Fruit fly (Drosophila melanogaster) whole organism, embryonic: Measurements from ENCODE around the gene Npc2f.

ENCODE experiments used
- ATbp ChIP-seq: fragments of 200-800 bp; sonication (Bioruptor generic); optimal IDR thresholded peaks from 2 replicates; lab custom pipeline; 2017; ENCODE audit warnings: missing biosample characterization, mild to moderate bottlenecking, missing genetic modification characterization, missing genetic modification reagents
- Asciz ChIP-seq: fragments of 200-800 bp; sonication (Bioruptor generic); optimal IDR thresholded peaks from 2 replicates; lab custom pipeline; 2017; ENCODE audit warnings: missing biosample characterization, mild to moderate bottlenecking, missing genetic modification characterization, missing genetic modification reagents
- C15 ChIP-seq: fragments of 200-800 bp; sonication (Bioruptor generic); IDR thresholded peaks from 3 replicates; pipeline ENCODE4 v1.3.6; 2022; ENCODE audit warnings: missing biosample characterization, missing genetic modification characterization
- CG10274 ChIP-seq: fragments of 200-800 bp; sonication (Bioruptor generic); optimal IDR thresholded peaks from 3 replicates; lab custom pipeline; 2017; ENCODE audit warnings: missing biosample characterization, mild to moderate bottlenecking, missing genetic modification characterization
- CG10979 ChIP-seq: fragments of 200-800 bp; sonication (Bioruptor generic); optimal IDR thresholded peaks from 2 replicates; lab custom pipeline; 2018; ENCODE audit warnings: missing biosample characterization, mild to moderate bottlenecking, missing genetic modification characterization, moderate library complexity
- CG12071 ChIP-seq: fragments of 200-800 bp; sonication (Bioruptor generic); optimal IDR thresholded peaks from 3 replicates; lab custom pipeline; 2018; ENCODE audit warnings: missing biosample characterization, mild to moderate bottlenecking, missing genetic modification characterization
- CG13287 ChIP-seq: fragments of 200-800 bp; sonication (Bioruptor generic); IDR thresholded peaks from 2 replicates; pipeline ENCODE4 v1.3.6; 2022; ENCODE audit warnings: missing biosample characterization, missing genetic modification characterization; ENCODE audit not compliant: partially characterized antibody
- CG13424 ChIP-seq: fragments of 200-800 bp; sonication (Bioruptor generic); optimal IDR thresholded peaks from 2 replicates; lab custom pipeline; 2019; ENCODE audit warnings: missing biosample characterization, mild to moderate bottlenecking, missing genetic modification characterization, moderate library complexity
- CG14965 ChIP-seq: fragments of 200-800 bp; sonication (Bioruptor generic); optimal IDR thresholded peaks from 2 replicates; lab custom pipeline; 2016; ENCODE audit warnings: missing biosample characterization, missing genetic modification characterization, borderline replicate concordance
- CG16779 ChIP-seq: fragments of 200-800 bp; sonication (Bioruptor generic); IDR thresholded peaks from 2 replicates; pipeline ENCODE4 v1.3.6; 2022; ENCODE audit warnings: missing biosample characterization, missing genetic modification characterization
- CG17328 ChIP-seq: fragments of 200-800 bp; sonication (Bioruptor generic); IDR thresholded peaks from 2 replicates; pipeline ENCODE4 v1.3.6; 2022; ENCODE audit warnings: missing biosample characterization, missing genetic modification characterization
- CG17568 ChIP-seq: fragments of 200-800 bp; sonication (Bioruptor generic); optimal IDR thresholded peaks from 2 replicates; lab custom pipeline; 2018; ENCODE audit warnings: missing biosample characterization, mild to moderate bottlenecking, missing genetic modification characterization, moderate library complexity
- CG1792 ChIP-seq: fragments of 200-800 bp; sonication (Bioruptor generic); optimal IDR thresholded peaks from 2 replicates; lab custom pipeline; 2016; ENCODE audit warnings: missing biosample characterization, missing genetic modification characterization
- CG2712 ChIP-seq: fragments of 200-800 bp; optimal IDR thresholded peaks from 3 replicates; lab custom pipeline; 2019; ENCODE audit warnings: missing biosample characterization, mild to moderate bottlenecking, missing genetic modification characterization, moderate library complexity
- CG32767 ChIP-seq: fragments of 200-800 bp; sonication (Bioruptor generic); IDR thresholded peaks from 2 replicates; pipeline ENCODE4 v1.3.6; 2022; ENCODE audit warnings: missing biosample characterization, missing genetic modification characterization
- CG3995 ChIP-seq: fragments of 200-800 bp; sonication (Bioruptor generic); optimal IDR thresholded peaks from 3 replicates; lab custom pipeline; 2016; ENCODE audit warnings: missing biosample characterization, missing genetic modification characterization
- CG4707 ChIP-seq: fragments of 200-800 bp; sonication (Bioruptor generic); optimal IDR thresholded peaks from 2 replicates; lab custom pipeline; 2018; ENCODE audit warnings: missing biosample characterization, mild to moderate bottlenecking, missing genetic modification characterization, moderate library complexity
- CG6175 ChIP-seq: fragments of 200-800 bp; sonication (Bioruptor generic); IDR thresholded peaks from 3 replicates; pipeline ENCODE4 v1.3.6; 2022; ENCODE audit warnings: missing biosample characterization, missing genetic modification characterization
- CG6813 ChIP-seq: fragments of 200-800 bp; sonication (Bioruptor generic); optimal IDR thresholded peaks from 2 replicates; lab custom pipeline; 2017; ENCODE audit warnings: missing biosample characterization, missing genetic modification characterization, mild to moderate bottlenecking, moderate library complexity, missing genetic modification reagents
- CG7786 ChIP-seq: fragments of 200-800 bp; sonication (Bioruptor generic); optimal IDR thresholded peaks from 2 replicates; lab custom pipeline; 2016; ENCODE audit warnings: missing biosample characterization, missing genetic modification characterization
- Gsc ChIP-seq: fragments of 200-800 bp; sonication (Bioruptor generic); IDR thresholded peaks from 2 replicates; pipeline ENCODE4 v1.3.6; 2022; ENCODE audit warnings: missing biosample characterization, missing genetic modification characterization
- Lhr ChIP-seq: fragments of 200-800 bp; sonication (Bioruptor generic); optimal IDR thresholded peaks from 3 replicates; lab custom pipeline; 2017; ENCODE audit warnings: mild to moderate bottlenecking, missing biosample characterization, missing genetic modification reagents, missing genetic modification characterization
- MBD-R2 ChIP-seq: fragments of 200-800 bp; sonication (Bioruptor generic); IDR thresholded peaks from 2 replicates; pipeline ENCODE4 v1.3.6; 2022; ENCODE audit warnings: missing biosample characterization, missing genetic modification characterization
- MTF-1 ChIP-seq: fragments of 200-800 bp; sonication (Bioruptor generic); optimal IDR thresholded peaks from 2 replicates; lab custom pipeline; 2018; ENCODE audit warnings: missing biosample characterization, mild to moderate bottlenecking, missing genetic modification characterization, borderline replicate concordance
- NFAT ChIP-seq: fragments of 200-800 bp; sonication (Bioruptor generic); IDR thresholded peaks from 2 replicates; pipeline ENCODE4 v1.3.6; 2022; ENCODE audit warnings: missing biosample characterization, missing genetic modification characterization
- NK7.1 ChIP-seq: fragments of 200-800 bp; sonication (Bioruptor generic); optimal IDR thresholded peaks from 3 replicates; lab custom pipeline; 2016; ENCODE audit warnings: missing biosample characterization, missing genetic modification characterization
- PHDP ChIP-seq: fragments of 200-800 bp; sonication (Bioruptor generic); optimal IDR thresholded peaks from 3 replicates; lab custom pipeline; 2018; ENCODE audit warnings: missing biosample characterization, mild to moderate bottlenecking, missing genetic modification characterization, moderate library complexity
- Vsx1 ChIP-seq: fragments of 200-800 bp; sonication (Bioruptor generic); optimal IDR thresholded peaks from 2 replicates; lab custom pipeline; 2017; ENCODE audit warnings: missing biosample characterization, mild to moderate bottlenecking, missing genetic modification characterization, missing genetic modification reagents
- ato ChIP-seq: fragments of 200-800 bp; sonication (Bioruptor generic); IDR thresholded peaks from 2 replicates; pipeline ENCODE4 v1.3.6; 2022; ENCODE audit warnings: missing biosample characterization, missing genetic modification characterization; ENCODE audit not compliant: partially characterized antibody
- cad ChIP-seq: fragments of >200 bp; optimal IDR thresholded peaks from 2 replicates; lab custom pipeline; 2017; ENCODE audit warnings: missing biosample characterization, missing genetic modification characterization
- cas ChIP-seq: fragments of 200-800 bp; sonication (Bioruptor generic); IDR thresholded peaks from 2 replicates; pipeline ENCODE4 v1.3.6; 2022; ENCODE audit warnings: missing biosample characterization, missing genetic modification characterization
- cwo ChIP-seq: fragments of 200-800 bp; sonication (Bioruptor generic); optimal IDR thresholded peaks from 3 replicates; lab custom pipeline; 2017; ENCODE audit warnings: missing biosample characterization, missing genetic modification characterization, mild to moderate bottlenecking, moderate library complexity, missing genetic modification reagents
- danr ChIP-seq: fragments of 200-800 bp; sonication (Bioruptor generic); IDR thresholded peaks from 2 replicates; pipeline ENCODE4 v1.3.6; 2022; ENCODE audit warnings: missing biosample characterization, missing genetic modification characterization
- esg ChIP-seq: fragments of 200-800 bp; sonication (Bioruptor generic); conservative IDR thresholded peaks from 2 replicates; pipeline ENCODE4 v1.3.6; 2022; ENCODE audit warnings: missing biosample characterization, missing genetic modification characterization
- gt ChIP-seq: fragments of 200-800 bp; sonication (Bioruptor generic); IDR thresholded peaks from 2 replicates; pipeline ENCODE4 v1.3.6; 2022; ENCODE audit warnings: missing biosample characterization, missing genetic modification characterization
- inv ChIP-seq: fragments of 200-800 bp; sonication (Bioruptor generic); IDR thresholded peaks from 2 replicates; pipeline ENCODE4 v1.3.6; 2022; ENCODE audit warnings: missing biosample characterization, missing genetic modification characterization; ENCODE audit not compliant: partially characterized antibody
- kah ChIP-seq: fragments of 200-800 bp; sonication (Bioruptor generic); optimal IDR thresholded peaks from 2 replicates; lab custom pipeline; 2018; ENCODE audit warnings: missing biosample characterization, mild to moderate bottlenecking, missing genetic modification characterization
- ken ChIP-seq: fragments of 200-800 bp; sonication (Bioruptor generic); IDR thresholded peaks from 3 replicates; pipeline ENCODE4 v1.3.6; 2022; ENCODE audit warnings: missing biosample characterization, missing genetic modification characterization
- lab ChIP-seq: fragments of 200-800 bp; sonication (Bioruptor generic); optimal IDR thresholded peaks from 3 replicates; lab custom pipeline; 2017; ENCODE audit warnings: missing biosample characterization, missing genetic modification characterization, mild to moderate bottlenecking, moderate library complexity, missing genetic modification reagents
- lmd ChIP-seq: fragments of 200-800 bp; sonication (Bioruptor generic); IDR thresholded peaks from 2 replicates; pipeline ENCODE4 v1.3.6; 2022; ENCODE audit warnings: missing biosample characterization, missing genetic modification characterization
- mld ChIP-seq: fragments of 200-800 bp; sonication (Bioruptor generic); IDR thresholded peaks from 3 replicates; pipeline ENCODE4 v1.3.6; 2022; ENCODE audit warnings: missing biosample characterization, missing genetic modification characterization; ENCODE audit not compliant: partially characterized antibody
- nau ChIP-seq: fragments of 200-800 bp; sonication (Bioruptor generic); optimal IDR thresholded peaks from 3 replicates; lab custom pipeline; 2017; ENCODE audit warnings: missing biosample characterization, mild to moderate bottlenecking, missing genetic modification characterization, missing genetic modification reagents
- onecut ChIP-seq: fragments of 200-800 bp; sonication (Bioruptor generic); IDR thresholded peaks from 2 replicates; pipeline ENCODE4 v1.3.6; 2022; ENCODE audit warnings: missing biosample characterization, missing genetic modification characterization
- pan ChIP-seq, 4 experiments: fragments of >200 bp in 3 of 4; fragments of 200-800 bp in 1 of 4; sonication (Bioruptor generic) in 1 of 4; optimal IDR thresholded peaks in 3 of 4; IDR thresholded peaks in 1 of 4; 2 replicates each; pipeline versions ENCODE4 v1.3.6 to Lab custom; 2017 to 2022; ENCODE audit warnings: missing biosample characterization in 2 of 4, missing genetic modification characterization in 2 of 4, mixed read lengths in 1 of 4
- rib ChIP-seq: fragments of 200-800 bp; sonication (Bioruptor generic); IDR thresholded peaks from 2 replicates; pipeline ENCODE4 v1.3.6; 2022; ENCODE audit warnings: missing biosample characterization, missing genetic modification characterization
- sr ChIP-seq: fragments of 200-800 bp; sonication (Bioruptor generic); IDR thresholded peaks from 3 replicates; pipeline ENCODE4 v1.3.6; 2022; ENCODE audit warnings: missing biosample characterization, missing genetic modification characterization
- sug ChIP-seq: fragments of 200-800 bp; optimal IDR thresholded peaks from 2 replicates; lab custom pipeline; 2019; ENCODE audit warnings: missing biosample characterization, mild to moderate bottlenecking, missing genetic modification characterization, moderate library complexity
- wek ChIP-seq: fragments of 200-800 bp; sonication (Bioruptor generic); optimal IDR thresholded peaks from 3 replicates; lab custom pipeline; 2018; ENCODE audit warnings: missing biosample characterization, mild to moderate bottlenecking, missing genetic modification characterization, moderate library complexity
- zen ChIP-seq: fragments of 200-800 bp; sonication (Bioruptor generic); optimal IDR thresholded peaks from 3 replicates; lab custom pipeline; 2018; ENCODE audit warnings: missing biosample characterization, mild to moderate bottlenecking, missing genetic modification characterization, moderate library complexity
- zf30C ChIP-seq: fragments of 200-800 bp; sonication (Bioruptor generic); optimal IDR thresholded peaks from 3 replicates; lab custom pipeline; 2018; ENCODE audit warnings: missing biosample characterization, mild to moderate bottlenecking, missing genetic modification characterization

The Npc2f gene

DNA sequence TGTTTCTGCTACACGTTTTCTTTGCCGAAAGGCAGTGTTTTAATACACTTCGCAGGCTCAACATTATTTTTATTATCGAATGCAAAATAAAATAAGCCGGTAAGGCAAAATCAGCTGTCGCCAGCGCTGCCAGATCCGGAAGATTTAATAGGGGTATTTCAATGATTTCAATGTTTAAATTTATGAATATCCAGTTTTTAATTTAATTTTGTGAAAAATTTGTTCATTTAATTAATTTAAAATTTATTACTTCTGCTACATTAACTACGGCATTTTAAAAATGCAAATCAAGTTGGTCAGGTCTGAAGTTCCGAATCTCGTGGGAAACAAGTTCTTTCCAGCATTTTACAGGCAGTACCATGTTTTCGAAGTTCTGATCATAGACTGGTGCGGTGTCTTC, 11.1 kb downstream of the Npc2f start, which contains the start of gene Slimp (continued):
- TF ChIP-seq CG10274 (GFP tag; lab: Kevin White, UChicago) (no peak), zen (tag; lab: Kevin White, UChicago) (no peak), CG13287 (GFP tag; lab: Robert Waterston, UW) (peak; percentile 39), sr (GFP tag; lab: Robert Waterston, UW) (no peak), pan (optimal IDR thresholded peaks at IDR 0.05; lab: Kevin White, UChicago) (no peak), pan (GFP tag; optimal IDR thresholded peaks at IDR 0.05 in 1 of 2, IDR thresholded peaks at IDR 0.05 in 1 of 2) (no peak), sug (peak; percentile 21), Lhr (GFP tag; lab: Kevin White, UChicago) (no peak), CG12071 (GFP tag; lab: Kevin White, UChicago) (no peak), MTF-1 (GFP tag; lab: Kevin White, UChicago) (no peak), zf30C (GFP tag; lab: Kevin White, UChicago) (no peak), esg (GFP tag; lab: Robert Waterston, UW) (no peak), cwo (GFP tag; lab: Kevin White, UChicago) (no peak), CG4707 (no peak), danr (no peak), wek (peak; percentile 98), CG13424 (tag; lab: Kevin White, UChicago) (peak; percentile 1), cas (no peak), CG10979 (tag; lab: Kevin White, UChicago) (peak; percentile 18), rib (no peak), gt (GFP tag; lab: Robert Waterston, UW) (no peak), lab (GFP tag; lab: Kevin White, UChicago) (peak; percentile 32), ato (GFP tag; lab: Robert Waterston, UW) (no peak), ken (GFP tag; lab: Robert Waterston, UW) (no peak), CG32767 (GFP tag; lab: Robert Waterston, UW) (no peak), NK7.1 (GFP tag; lab: Kevin White, UChicago) (no peak), Vsx1 (GFP tag; lab: Kevin White, UChicago) (no peak), CG1792 (no peak), CG6175 (no peak), kah (GFP tag; lab: Kevin White, UChicago) (no peak), CG16779 (GFP tag; lab: Robert Waterston, UW) (no peak), CG17568 (GFP tag; lab: Kevin White, UChicago) (no peak), Asciz (GFP tag; lab: Kevin White, UChicago) (no peak), MBD-R2 (GFP tag; lab: Robert Waterston, UW) (peak; percentile 95), CG7786 (GFP tag; lab: Kevin White, UChicago) (no peak), onecut (GFP tag; lab: Robert Waterston, UW) (no peak), inv (no peak), CG3995 (GFP tag; lab: Kevin White, UChicago) (no peak), NFAT (GFP tag; lab: Robert Waterston, UW) (no peak), CG2712 (peak; percentile 48), cad (GFP tag; lab: Kevin White, UChicago) (no peak), mld (no peak), CG6813 (GFP tag; lab: Kevin White, UChicago) (no peak), Gsc (no peak), C15 (GFP tag; lab: Robert Waterston, UW) (no peak), PHDP (tag; lab: Kevin White, UChicago) (peak; percentile 2), nau (no peak), lmd (GFP tag; lab: Robert Waterston, UW) (no peak), ATbp (no peak), CG17328 (GFP tag; lab: Robert Waterston, UW) (no peak), CG14965 (GFP tag; lab: Kevin White, UChicago) (no peak)
